Fruit fly (Drosophila melanogaster) whole organism, embryonic: ENCODE data around the gene His3.3B.
A peak's percentile ranks its signal among the peaks of the same experiment; 100 is the strongest.

Experiments
- Awh ChIP-seq: fragments of 200-800 bp; sonication (Bioruptor generic); IDR thresholded peaks from 2 replicates; pipeline ENCODE4, ENCODE4 v1.3.6; 2022; ENCODE audit warnings: missing biosample characterization, missing genetic modification characterization
- Bdp1 ChIP-seq: fragments of 200-800 bp; sonication (Bioruptor generic); optimal IDR thresholded peaks from 3 replicates; lab custom pipeline; 2016; ENCODE audit warnings: missing biosample characterization, missing genetic modification characterization
- CG11085 ChIP-seq: fragments of 200-800 bp; sonication (Bioruptor generic); IDR thresholded peaks from 2 replicates; pipeline ENCODE4 v1.3.6; 2022; ENCODE audit warnings: missing biosample characterization, missing genetic modification characterization
- CG11504 ChIP-seq: fragments of 200-800 bp; sonication (Bioruptor generic); optimal IDR thresholded peaks from 3 replicates; lab custom pipeline; 2019; ENCODE audit warnings: missing biosample characterization, mild to moderate bottlenecking, missing genetic modification characterization, moderate library complexity
- CG11560 ChIP-seq: fragments of 200-800 bp; sonication (Bioruptor generic); IDR thresholded peaks from 3 replicates; pipeline ENCODE4 v1.3.6; 2022; ENCODE audit warnings: missing biosample characterization, missing genetic modification characterization
- CG12155 ChIP-seq: fragments of 200-800 bp; sonication (Bioruptor generic); optimal IDR thresholded peaks from 3 replicates; lab custom pipeline; 2016; ENCODE audit warnings: missing biosample characterization, missing genetic modification characterization
- CG12219 ChIP-seq: fragments of 200-800 bp; sonication (Bioruptor generic); optimal IDR thresholded peaks from 3 replicates; lab custom pipeline; 2018; ENCODE audit warnings: missing biosample characterization, mild to moderate bottlenecking, missing genetic modification characterization
- CG14965 ChIP-seq: fragments of 200-800 bp; sonication (Bioruptor generic); optimal IDR thresholded peaks from 2 replicates; lab custom pipeline; 2016; ENCODE audit warnings: missing biosample characterization, missing genetic modification characterization, borderline replicate concordance
- CG1603 ChIP-seq: fragments of 200-800 bp; sonication (Bioruptor generic); optimal IDR thresholded peaks from 2 replicates; lab custom pipeline; 2019; ENCODE audit warnings: missing biosample characterization, mild to moderate bottlenecking, missing genetic modification characterization, moderate library complexity
- CG17802 ChIP-seq: fragments of 200-800 bp; sonication (Bioruptor generic); optimal IDR thresholded peaks from 2 replicates; lab custom pipeline; 2018; ENCODE audit warnings: missing biosample characterization, mild to moderate bottlenecking, missing genetic modification characterization, moderate library complexity
- CG2202 ChIP-seq: fragments of 200-800 bp; sonication (Bioruptor generic); optimal IDR thresholded peaks from 2 replicates; lab custom pipeline; 2018; ENCODE audit warnings: missing biosample characterization, mild to moderate bottlenecking, missing genetic modification characterization
- CG30020 ChIP-seq: fragments of 200-800 bp; optimal IDR thresholded peaks from 2 replicates; lab custom pipeline; 2019; ENCODE audit warnings: missing biosample characterization, mild to moderate bottlenecking, missing genetic modification characterization, moderate library complexity
- CG34376 ChIP-seq: fragments of 200-800 bp; sonication (Bioruptor generic); optimal IDR thresholded peaks from 2 replicates; lab custom pipeline; 2018; ENCODE audit warnings: missing biosample characterization, mild to moderate bottlenecking, missing genetic modification characterization
- CG34422 ChIP-seq: fragments of 200-800 bp; sonication (Bioruptor generic); IDR thresholded peaks from 3 replicates; pipeline ENCODE4 v1.3.6; 2022; ENCODE audit warnings: missing biosample characterization, missing genetic modification characterization
- CG4282 ChIP-seq: fragments of 200-800 bp; sonication (Bioruptor generic); optimal IDR thresholded peaks from 2 replicates; lab custom pipeline; 2016; ENCODE audit warnings: missing biosample characterization, missing genetic modification characterization
- CG4707 ChIP-seq: fragments of 200-800 bp; sonication (Bioruptor generic); optimal IDR thresholded peaks from 2 replicates; lab custom pipeline; 2018; ENCODE audit warnings: missing biosample characterization, mild to moderate bottlenecking, missing genetic modification characterization, moderate library complexity
- CG7928 ChIP-seq: fragments of 200-800 bp; sonication (Bioruptor generic); optimal IDR thresholded peaks from 2 replicates; lab custom pipeline; 2017; ENCODE audit warnings: missing biosample characterization, mild to moderate bottlenecking, missing genetic modification characterization
- CG8089 ChIP-seq: fragments of 200-800 bp; sonication (Bioruptor generic); optimal IDR thresholded peaks from 3 replicates; lab custom pipeline; 2016; ENCODE audit warnings: missing biosample characterization, missing genetic modification characterization
- Dek ChIP-seq: fragments of 200-800 bp; sonication (Bioruptor generic); optimal IDR thresholded peaks from 3 replicates; lab custom pipeline; 2019; ENCODE audit warnings: missing biosample characterization, mild to moderate bottlenecking, missing genetic modification characterization, moderate library complexity
- E2f1 ChIP-seq: fragments of 200-800 bp; sonication (Bioruptor generic); IDR thresholded peaks from 2 replicates; pipeline ENCODE4 v1.3.6; 2022; ENCODE audit warnings: missing biosample characterization, missing genetic modification characterization
- HLHmδ ChIP-seq: fragments of 200-800 bp; sonication (Bioruptor generic); optimal IDR thresholded peaks from 2 replicates; lab custom pipeline; 2018; ENCODE audit warnings: missing biosample characterization, mild to moderate bottlenecking, missing genetic modification characterization, moderate library complexity
- Hr51 ChIP-seq, 2 experiments: fragments of 200-800 bp; sonication (Bioruptor generic); optimal IDR thresholded peaks; 2 replicates in 1 of 2; 3 replicates in 1 of 2; lab custom pipeline; 2016 to 2018; ENCODE audit warnings: missing biosample characterization in 2 of 2, missing genetic modification characterization in 2 of 2, mild to moderate bottlenecking in 1 of 2, moderate library complexity in 1 of 2
- Rfx ChIP-seq: fragments of 200-800 bp; sonication (Bioruptor generic); IDR thresholded peaks from 2 replicates; pipeline ENCODE4 v1.3.6; 2022; ENCODE audit warnings: missing biosample characterization, missing genetic modification characterization
- Scr ChIP-seq: fragments of 200-800 bp; sonication (Bioruptor generic); IDR thresholded peaks from 2 replicates; pipeline ENCODE4 v1.3.6; 2022; ENCODE audit warnings: missing biosample characterization, missing genetic modification characterization; ENCODE audit not compliant: partially characterized antibody
- Sox102F ChIP-seq: fragments of 200-800 bp; sonication (Bioruptor generic); optimal IDR thresholded peaks from 2 replicates; lab custom pipeline; 2018; ENCODE audit warnings: missing biosample characterization, mild to moderate bottlenecking, missing genetic modification characterization, moderate library complexity
- Sry-β ChIP-seq: fragments of 200-800 bp; sonication (Bioruptor generic); optimal IDR thresholded peaks from 2 replicates; lab custom pipeline; 2018; ENCODE audit warnings: missing biosample characterization, mild to moderate bottlenecking, missing genetic modification characterization, moderate library complexity
- corto ChIP-seq: fragments of 200-800 bp; sonication (Bioruptor generic); optimal IDR thresholded peaks from 2 replicates; lab custom pipeline; 2016; ENCODE audit warnings: missing biosample characterization, mild to moderate bottlenecking, missing genetic modification characterization, moderate library complexity
- crp ChIP-seq, 2 experiments: fragments of 200-800 bp; sonication (Bioruptor generic); optimal IDR thresholded peaks; 2 replicates in 1 of 2; 3 replicates in 1 of 2; lab custom pipeline; 2017; ENCODE audit warnings: missing biosample characterization in 2 of 2, missing genetic modification characterization in 2 of 2, mild to moderate bottlenecking in 1 of 2, moderate library complexity in 1 of 2
- dmrt99B ChIP-seq: fragments of 200-800 bp; sonication (Bioruptor generic); optimal IDR thresholded peaks from 2 replicates; lab custom pipeline; 2018; ENCODE audit warnings: missing biosample characterization, mild to moderate bottlenecking, missing genetic modification characterization, moderate library complexity
- gem ChIP-seq: fragments of 200-800 bp; sonication (Bioruptor generic); optimal IDR thresholded peaks from 2 replicates; lab custom pipeline; 2019; ENCODE audit warnings: missing biosample characterization, mild to moderate bottlenecking, missing genetic modification characterization, moderate library complexity
- grn ChIP-seq: fragments of 200-800 bp; sonication (Bioruptor generic); optimal IDR thresholded peaks from 3 replicates; lab custom pipeline; 2017; ENCODE audit warnings: missing biosample characterization, missing genetic modification characterization
- hbn ChIP-seq: fragments of 200-800 bp; sonication (Bioruptor generic); IDR thresholded peaks from 2 replicates; pipeline ENCODE4 v1.3.6; 2022; ENCODE audit warnings: missing biosample characterization, missing genetic modification characterization; ENCODE audit not compliant: partially characterized antibody
- her ChIP-seq: fragments of 200-800 bp; sonication (Bioruptor generic); optimal IDR thresholded peaks from 2 replicates; lab custom pipeline; 2016; ENCODE audit warnings: missing biosample characterization, missing genetic modification characterization
- lola ChIP-seq, 3 experiments: fragments of >200 bp in 2 of 3; fragments of 200-800 bp in 1 of 3; sonication (Bioruptor generic) in 1 of 3; optimal IDR thresholded peaks; 2 replicates each; lab custom pipeline; 2017 to 2019; ENCODE audit warnings: missing biosample characterization in 3 of 3, missing genetic modification characterization in 3 of 3, mild to moderate bottlenecking in 1 of 3, moderate library complexity in 1 of 3
- lov ChIP-seq, 2 experiments: fragments of 200-800 bp in 1 of 2; fragments of >200 bp in 1 of 2; sonication (Bioruptor generic) in 1 of 2; IDR thresholded peaks in 1 of 2; optimal IDR thresholded peaks in 1 of 2; 2 replicates in 1 of 2; 3 replicates in 1 of 2; pipeline versions ENCODE4 v1.3.6 to Lab custom; 2017 to 2022; ENCODE audit warnings: missing biosample characterization in 1 of 2, missing genetic modification characterization in 1 of 2
- org-1 ChIP-seq: fragments of 200-800 bp; sonication (Bioruptor generic); optimal IDR thresholded peaks from 2 replicates; lab custom pipeline; 2017; ENCODE audit warnings: missing biosample characterization, missing genetic modification characterization
- pan ChIP-seq, 4 experiments: fragments of >200 bp in 3 of 4; fragments of 200-800 bp in 1 of 4; sonication (Bioruptor generic) in 1 of 4; optimal IDR thresholded peaks in 3 of 4; IDR thresholded peaks in 1 of 4; 2 replicates each; pipeline versions ENCODE4 v1.3.6 to Lab custom; 2017 to 2022; ENCODE audit warnings: missing biosample characterization in 2 of 4, missing genetic modification characterization in 2 of 4, mixed read lengths in 1 of 4
- pb ChIP-seq: fragments of 200-800 bp; sonication (Bioruptor generic); optimal IDR thresholded peaks from 3 replicates; lab custom pipeline; 2016; ENCODE audit warnings: missing biosample characterization, missing genetic modification characterization
- psq ChIP-seq: fragments of 200-800 bp; sonication (Bioruptor generic); optimal IDR thresholded peaks from 2 replicates; lab custom pipeline; 2017; ENCODE audit warnings: missing biosample characterization, missing genetic modification characterization
- ranshi ChIP-seq: fragments of 200-800 bp; sonication (Bioruptor generic); IDR thresholded peaks from 2 replicates; pipeline ENCODE4 v1.3.6; 2022; ENCODE audit warnings: missing biosample characterization, missing genetic modification characterization
- row ChIP-seq: fragments of 200-800 bp; sonication (Bioruptor generic); IDR thresholded peaks from 3 replicates; pipeline ENCODE4 v1.3.6; 2022; ENCODE audit warnings: missing biosample characterization, missing genetic modification characterization
- salm ChIP-seq: fragments of 200-800 bp; sonication (Bioruptor generic); optimal IDR thresholded peaks from 2 replicates; lab custom pipeline; 2018; ENCODE audit warnings: missing biosample characterization, mild to moderate bottlenecking, missing genetic modification characterization
- sqz ChIP-seq: fragments of 200-800 bp; sonication (Bioruptor generic); optimal IDR thresholded peaks from 3 replicates; lab custom pipeline; 2018; ENCODE audit warnings: missing biosample characterization, mild to moderate bottlenecking, missing genetic modification characterization
- sr ChIP-seq: fragments of 200-800 bp; sonication (Bioruptor generic); IDR thresholded peaks from 3 replicates; pipeline ENCODE4 v1.3.6; 2022; ENCODE audit warnings: missing biosample characterization, missing genetic modification characterization
- tgo ChIP-seq: fragments of 200-800 bp; sonication (Bioruptor generic); IDR thresholded peaks from 3 replicates; pipeline ENCODE4 v1.3.6; 2022; ENCODE audit warnings: missing biosample characterization, missing genetic modification characterization
- tna ChIP-seq: fragments of 200-800 bp; sonication (Bioruptor generic); IDR thresholded peaks from 2 replicates; pipeline ENCODE4 v1.3.6; 2022; ENCODE audit warnings: missing biosample characterization, missing genetic modification characterization; ENCODE audit not compliant: partially characterized antibody
- wek ChIP-seq: fragments of 200-800 bp; sonication (Bioruptor generic); optimal IDR thresholded peaks from 3 replicates; lab custom pipeline; 2018; ENCODE audit warnings: missing biosample characterization, mild to moderate bottlenecking, missing genetic modification characterization, moderate library complexity
- z ChIP-seq: fragments of 200-800 bp; sonication (Bioruptor generic); IDR thresholded peaks from 3 replicates; pipeline ENCODE4 v1.3.6; 2022; ENCODE audit warnings: missing biosample characterization, missing genetic modification characterization

His3.3B gene

dm6 chrX:9196362-9196761 is 39.9 kb upstream of the His3.3B start, which contains the start of gene CG12118 (continued):
- TF ChIP-seq CG12219 (GFP tag; lab: Kevin White, UChicago) (no peak), lov (optimal IDR thresholded peaks at IDR 0.05; lab: Kevin White, UChicago) (no peak), lov (GFP tag; IDR thresholded peaks at IDR 0.05; lab: Robert Waterston, UW) (peak; percentile 84), CG30020 (tag; lab: Kevin White, UChicago) (peak; percentile 41), CG11085 (GFP tag; lab: Robert Waterston, UW) (0 out of 2 replicates have a peak, but pooled peaks have one; percentile 42), grn (peak; percentile 21), sqz (GFP tag; lab: Kevin White, UChicago) (peak; percentile 43), her (GFP tag; lab: Kevin White, UChicago) (no peak), CG4282 (no peak), CG12155 (GFP tag; lab: Kevin White, UChicago) (peak; percentile 79), dmrt99B (tag; lab: Kevin White, UChicago) (peak; percentile 73), CG17802 (peak; percentile 25), CG11560 (peak; percentile 55; the same call in 1 of the 3 replicates), CG4707 (no peak), CG34376 (GFP tag; lab: Kevin White, UChicago) (peak; percentile 27), Dek (peak; percentile 62), pb (no peak), gem (peak; percentile 91), crp (GFP tag; optimal IDR thresholded peaks at IDR 0.05; lab: Kevin White, UChicago) (peak; percentile 87 to 98), Rfx (GFP tag; lab: Robert Waterston, UW) (peak; percentile 78), corto (peak; percentile 68), wek (GFP tag; lab: Kevin White, UChicago) (no peak), psq (peak; percentile 30), hbn (GFP tag; lab: Robert Waterston, UW) (peak; percentile 81), CG34422 (GFP tag; lab: Robert Waterston, UW) (peak; percentile 85), row (peak; percentile 91), Scr (GFP tag; lab: Robert Waterston, UW) (peak; percentile 95), Sox102F (GFP tag; lab: Kevin White, UChicago) (peak; percentile 87), CG2202 (tag; lab: Kevin White, UChicago) (peak; percentile 39), CG14965 (no peak), z (GFP tag; lab: Robert Waterston, UW) (no peak), ranshi (GFP tag; lab: Robert Waterston, UW) (peak; percentile 75), CG7928 (peak; percentile 22), org-1 (GFP tag; lab: Kevin White, UChicago) (peak; percentile 28), Hr51 (GFP tag; optimal IDR thresholded peaks at IDR 0.05; lab: Kevin White, UChicago) (peak; percentile 53 to 80), tna (GFP tag; lab: Robert Waterston, UW) (peak; percentile 81; the same call in 1 of the 2 replicates), CG1603 (peak; percentile 35), HLHmδ (no peak), sr (GFP tag; lab: Robert Waterston, UW) (no peak), lola (GFP tag; optimal IDR thresholded peaks at IDR 0.05; lab: Kevin White, UChicago) (peak in 1 of 3 experiments; percentile 75), Bdp1 (GFP tag; lab: Kevin White, UChicago) (peak; percentile 43), Sry-β (GFP tag; lab: Kevin White, UChicago) (no peak), pan (optimal IDR thresholded peaks at IDR 0.05; lab: Kevin White, UChicago) (no peak), pan (GFP tag; optimal IDR thresholded peaks at IDR 0.05 in 1 of 2, IDR thresholded peaks at IDR 0.05 in 1 of 2) (peak in 1 of 2 experiments; percentile 84), tgo (GFP tag; lab: Robert Waterston, UW) (peak; percentile 79), Awh (peak; percentile 79; the same call in 1 of the 2 replicates), E2f1 (GFP tag; lab: Robert Waterston, UW) (peak; percentile 80), CG8089 (GFP tag; lab: Kevin White, UChicago) (no peak), salm (tag; lab: Kevin White, UChicago) (peak; percentile 23), CG11504 (tag; lab: Kevin White, UChicago) (peak; percentile 77)
